Fruit fly (Drosophila melanogaster): Measurements from ENCODE around the gene mwh.

- TF ChIP-seq Pif1A (GFP tag; optimal IDR thresholded peaks at IDR 0.05) (no peak), gl (tag; optimal IDR thresholded peaks at IDR 0.05) (no peak)
Measured at dm6 chr3L:1203855-1204431, 3.4 kb downstream of the mwh start.

All from whole organism, pupa.